Worm (Caenorhabditis elegans): ENCODE data around the gene F22B3.8.

DNA sequence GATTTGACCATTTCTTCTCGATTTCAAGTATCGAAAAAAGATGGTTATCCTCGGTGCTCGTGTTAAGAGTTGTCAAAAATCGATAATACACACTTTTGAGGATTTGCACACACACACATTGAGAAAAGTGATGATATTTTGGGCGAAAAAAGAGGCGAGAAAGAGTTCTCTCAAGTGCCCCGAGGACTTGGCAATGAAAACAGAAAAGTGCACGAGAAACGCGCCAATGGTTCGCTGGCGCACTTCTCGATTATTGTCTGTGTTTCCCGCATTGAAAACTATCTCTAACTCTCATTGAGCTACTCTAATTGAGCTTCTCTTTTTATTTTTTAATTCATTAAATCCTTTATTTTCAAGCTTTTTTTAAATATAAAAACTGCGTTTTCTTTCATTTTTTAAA, 9.0 kb upstream of the F22B3.8 start:
- TF ChIP-seq dao-5 (tag; optimal IDR thresholded peaks at IDR 0.05) (no peak), W03F9.2 (tag; optimal IDR thresholded peaks at IDR 0.05) (peak; percentile 46)

Data from whole organism, L4/young adult.